Fruit fly (Drosophila melanogaster): ENCODE results near the gene CG5708.

The CG5708 gene

dm6 chr2L:10220501-10221386 is 5.9 kb downstream of the CG5708 start, which contains the start of the genes Npc1a and Prosalpha6 (continued):
- TF ChIP-seq CG33557 (GFP tag; optimal IDR thresholded peaks at IDR 0.05) (peak; percentile 6), CG6175 (GFP tag; IDR thresholded peaks at IDR 0.05) (no peak), CG12236 (GFP tag; optimal IDR thresholded peaks at IDR 0.05) (no peak), CG13123 (GFP tag; optimal IDR thresholded peaks at IDR 0.05) (no peak), CG2875 (GFP tag; optimal IDR thresholded peaks at IDR 0.05) (no peak), ro (GFP tag; IDR thresholded peaks at IDR 0.05) (no peak), ara (GFP tag; IDR thresholded peaks at IDR 0.05) (no peak), Ssrp (tag; optimal IDR thresholded peaks at IDR 0.05) (no peak), hkb (optimal IDR thresholded peaks at IDR 0.05) (no peak), hkb (GFP tag; IDR thresholded peaks at IDR 0.05) (no peak), Hr39 (optimal IDR thresholded peaks at IDR 0.05) (no peak), gro (GFP tag; optimal IDR thresholded peaks at IDR 0.05) (no peak), her (GFP tag; optimal IDR thresholded peaks at IDR 0.05) (no peak), CG4730 (GFP tag; IDR thresholded peaks at IDR 0.05) (no peak), chinmo (GFP tag; IDR thresholded peaks at IDR 0.05; ENCODE audit: partially characterized antibody) (no peak), tgo (GFP tag; IDR thresholded peaks at IDR 0.05) (no peak), CG1024 (GFP tag; IDR thresholded peaks at IDR 0.05) (peak; percentile 70), Antp (GFP tag; optimal IDR thresholded peaks at IDR 0.05) (no peak), ttk (GFP tag; IDR thresholded peaks at IDR 0.05) (no peak), CG15514 (GFP tag; optimal IDR thresholded peaks at IDR 0.05) (peak; percentile 16), caup (GFP tag; optimal IDR thresholded peaks at IDR 0.05; ENCODE audit: severe bottlenecking) (no peak), lbe (GFP tag; optimal IDR thresholded peaks at IDR 0.05) (no peak), CG15696 (tag; optimal IDR thresholded peaks at IDR 0.05) (no peak), Fer2 (tag; optimal IDR thresholded peaks at IDR 0.05) (no peak), MTF-1 (GFP tag; optimal IDR thresholded peaks at IDR 0.05; ENCODE audit: borderline replicate concordance) (no peak), CG17612 (GFP tag; IDR thresholded peaks at IDR 0.05) (no peak), lola (GFP tag; optimal IDR thresholded peaks at IDR 0.05) (peak in 1 of 3 experiments; percentile 31), eyg (GFP tag; optimal IDR thresholded peaks at IDR 0.05) (no peak), CG11456 (GFP tag; IDR thresholded peaks at IDR 0.05) (no peak), Atf6 (GFP tag; IDR thresholded peaks at IDR 0.05) (no peak), lmd (GFP tag; IDR thresholded peaks at IDR 0.05) (no peak), bigmax (GFP tag; optimal IDR thresholded peaks at IDR 0.05) (no peak), pros (GFP tag; optimal IDR thresholded peaks at IDR 0.05) (no peak), tio (GFP tag; optimal IDR thresholded peaks at IDR 0.05) (no peak), CG6254 (GFP tag; optimal IDR thresholded peaks at IDR 0.05) (peak; percentile 53), crp (GFP tag; optimal IDR thresholded peaks at IDR 0.05) (peak in 1 of 2 experiments; percentile 10), HLH4C (GFP tag; IDR thresholded peaks at IDR 0.05; ENCODE audit: partially characterized antibody) (peak; percentile 66; the same call in 2 of the 3 replicates), B-H2 (GFP tag; optimal IDR thresholded peaks at IDR 0.05) (no peak), NK7.1 (GFP tag; optimal IDR thresholded peaks at IDR 0.05) (no peak), CG18262 (tag; optimal IDR thresholded peaks at IDR 0.05) (peak; percentile 32), CG12769 (tag; optimal IDR thresholded peaks at IDR 0.05) (no peak), CG2120 (GFP tag; optimal IDR thresholded peaks at IDR 0.05) (peak; percentile 36), oc (tag; optimal IDR thresholded peaks at IDR 0.05) (no peak), disco-r (GFP tag; optimal IDR thresholded peaks at IDR 0.05) (no peak), dm (GFP tag; optimal IDR thresholded peaks at IDR 0.05) (no peak), ham (GFP tag; IDR thresholded peaks at IDR 0.05) (no peak), CG30020 (tag; optimal IDR thresholded peaks at IDR 0.05) (peak; percentile 99), Nf-YA (GFP tag; IDR thresholded peaks at IDR 0.05) (no peak), Rfx (GFP tag; IDR thresholded peaks at IDR 0.05) (no peak), Camta (GFP tag; optimal IDR thresholded peaks at IDR 0.05) (no peak)

All from whole organism, embryonic.